Fruit fly (Drosophila melanogaster): ENCODE results near the gene yl.

DNA sequence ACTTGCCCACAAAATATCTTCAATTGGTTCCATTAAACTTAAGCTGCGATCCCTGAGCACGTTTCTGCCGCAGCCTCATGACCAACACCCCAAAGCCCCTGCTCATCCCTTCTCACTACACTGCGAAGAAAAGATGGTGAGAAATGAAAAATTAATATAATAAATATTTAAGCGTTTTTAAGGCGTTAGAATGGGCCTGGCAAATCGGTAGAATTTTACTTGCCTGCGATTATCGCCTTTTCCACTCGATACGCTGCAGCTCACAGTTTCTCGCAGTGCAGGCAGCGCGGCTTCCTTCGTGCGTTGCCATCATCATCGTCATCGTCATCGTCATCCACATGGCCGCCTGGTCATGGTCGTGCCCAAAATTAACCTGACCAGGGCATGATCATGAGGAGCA is 44.8 kb upstream of the yl start:
- TF ChIP-seq usp (GFP tag; optimal IDR thresholded peaks at IDR 0.05), result no peak
- TF ChIP-seq CrebA (GFP tag; optimal IDR thresholded peaks at IDR 0.05; ENCODE audit: borderline replicate concordance), result no peak
- no peak for TF ChIP-seq pan (optimal IDR thresholded peaks at IDR 0.05)
- no peak for TF ChIP-seq GATAd (GFP tag; optimal IDR thresholded peaks at IDR 0.05)
- TF ChIP-seq CG32264 (GFP tag; optimal IDR thresholded peaks at IDR 0.05), result no peak
- TF ChIP-seq dsf (GFP tag; optimal IDR thresholded peaks at IDR 0.05; ENCODE audit: borderline replicate concordance), result no peak
- TF ChIP-seq brk (GFP tag; optimal IDR thresholded peaks at IDR 0.05), result no peak
- no peak for TF ChIP-seq fru (GFP tag; optimal IDR thresholded peaks at IDR 0.05)
- no peak for TF ChIP-seq foxo (GFP tag; optimal IDR thresholded peaks at IDR 0.05)

Data from whole organism, wandering third instar larva.